Fruit fly (Drosophila melanogaster) whole organism, wandering third instar larva: Measurements from ENCODE around the gene CG2017.

Experiments used
- Abd-B ChIP-seq: fragments of >200 bp; optimal IDR thresholded peaks from 2 replicates; lab custom pipeline; 2017; ENCODE audit warnings: missing biosample characterization, missing genetic modification characterization
- CG32264 ChIP-seq: fragments of 200-800 bp; sonication (Bioruptor generic); optimal IDR thresholded peaks from 2 replicates; lab custom pipeline; 2016; ENCODE audit warnings: missing biosample characterization, missing genetic modification characterization
- Dfd ChIP-seq: fragments of >200 bp; optimal IDR thresholded peaks from 2 replicates; lab custom pipeline; 2017; ENCODE audit warnings: missing biosample characterization, missing genetic modification characterization
- GATAd ChIP-seq: sonication (Bioruptor generic); optimal IDR thresholded peaks from 2 replicates; lab custom pipeline; 2016; ENCODE audit warnings: missing biosample characterization, missing genetic modification characterization
- Jra ChIP-seq: sonication (Bioruptor generic); optimal IDR thresholded peaks from 2 replicates; lab custom pipeline; 2016; ENCODE audit warnings: missing biosample characterization, missing genetic modification characterization
- dl ChIP-seq, 2 experiments: fragments of 175-275, 200-275 bp in 1 of 2; fragments of 200-275 bp in 1 of 2; sonication (Bioruptor generic); optimal IDR thresholded peaks; lab custom pipeline; 2018; ENCODE audit warnings: mild to moderate bottlenecking in 2 of 2, missing biosample characterization in 2 of 2, missing genetic modification characterization in 2 of 2, moderate library complexity in 2 of 2; ENCODE audit not compliant: partially characterized antibody in 2 of 2, insufficient read depth in 1 of 2
- fru ChIP-seq: fragments of 200-800 bp; sonication (Bioruptor generic); optimal IDR thresholded peaks from 3 replicates; lab custom pipeline; 2016; ENCODE audit warnings: missing biosample characterization, mild to moderate bottlenecking, missing genetic modification characterization
- lola ChIP-seq: fragments of >200 bp; optimal IDR thresholded peaks from 2 replicates; lab custom pipeline; 2017; ENCODE audit warnings: missing biosample characterization, missing genetic modification characterization
- pan ChIP-seq: fragments of >200 bp; optimal IDR thresholded peaks from 2 replicates; lab custom pipeline; 2017
- psq ChIP-seq: fragments of 200-800 bp; sonication (Bioruptor generic); optimal IDR thresholded peaks from 3 replicates; lab custom pipeline; 2017; ENCODE audit warnings: missing biosample characterization, mild to moderate bottlenecking, missing genetic modification characterization, moderate library complexity
- rgr ChIP-seq: fragments of 200-800 bp; sonication (Bioruptor generic); optimal IDR thresholded peaks from 3 replicates; lab custom pipeline; 2016; ENCODE audit warnings: missing biosample characterization, mild to moderate bottlenecking, missing genetic modification characterization
- sage ChIP-seq: fragments of 200-800 bp; sonication (Bioruptor generic); optimal IDR thresholded peaks from 2 replicates; lab custom pipeline; 2016; ENCODE audit warnings: missing biosample characterization, mild to moderate bottlenecking, missing genetic modification characterization
- usp ChIP-seq: fragments of >200 bp; optimal IDR thresholded peaks from 2 replicates; lab custom pipeline; 2017; ENCODE audit warnings: missing biosample characterization, missing genetic modification characterization
- woc ChIP-seq: sonication (Bioruptor generic); optimal IDR thresholded peaks from 2 replicates; lab custom pipeline; 2016; ENCODE audit warnings: missing biosample characterization, mild to moderate bottlenecking, missing genetic modification characterization

- TF ChIP-seq sage (GFP tag; lab: Kevin White, UChicago), result no peak
- TF ChIP-seq woc (GFP tag; lab: Kevin White, UChicago), result no peak
- no peak for TF ChIP-seq GATAd (GFP tag; lab: Kevin White, UChicago)
- TF ChIP-seq lola (GFP tag; lab: Kevin White, UChicago), result no peak
- no peak for TF ChIP-seq fru
- TF ChIP-seq rgr (GFP tag; lab: Kevin White, UChicago), result no peak
- TF ChIP-seq pan (lab: Kevin White, UChicago), result no peak
- no peak for TF ChIP-seq psq (GFP tag; lab: Kevin White, UChicago)
- no peak for TF ChIP-seq Jra (GFP tag; lab: Kevin White, UChicago)
- no peak for TF ChIP-seq CG32264 (GFP tag; lab: Kevin White, UChicago)
- TF ChIP-seq Abd-B (GFP tag; lab: Kevin White, UChicago), result no peak
- no peak for TF ChIP-seq dl (GFP tag; optimal IDR thresholded peaks at IDR 0.05; lab: Kevin White, UChicago; ENCODE audit: insufficient read depth in 1 of 2, partially characterized antibody in 2 of 2)
- no peak for TF ChIP-seq usp (GFP tag; lab: Kevin White, UChicago)
- no peak for TF ChIP-seq Dfd
Observed at dm6 chr3R:5841290-5841689, 20.9 kb downstream of the CG2017 start.
